Fruit fly (Drosophila melanogaster) whole organism, pupa: ENCODE measurements around the gene CG32243.

Experiments used
- CG32121 ChIP-seq: fragments of 200-800 bp; sonication (Bioruptor generic); IDR thresholded peaks from 2 replicates; pipeline ENCODE4 v1.3.6; 2022; ENCODE audit warnings: missing biosample characterization, missing genetic modification characterization
- CG34367 ChIP-seq: fragments of 200-800 bp; sonication (Bioruptor generic); optimal IDR thresholded peaks from 2 replicates; lab custom pipeline; 2018; ENCODE audit warnings: missing biosample characterization, mild to moderate bottlenecking, missing genetic modification characterization

DNA sequence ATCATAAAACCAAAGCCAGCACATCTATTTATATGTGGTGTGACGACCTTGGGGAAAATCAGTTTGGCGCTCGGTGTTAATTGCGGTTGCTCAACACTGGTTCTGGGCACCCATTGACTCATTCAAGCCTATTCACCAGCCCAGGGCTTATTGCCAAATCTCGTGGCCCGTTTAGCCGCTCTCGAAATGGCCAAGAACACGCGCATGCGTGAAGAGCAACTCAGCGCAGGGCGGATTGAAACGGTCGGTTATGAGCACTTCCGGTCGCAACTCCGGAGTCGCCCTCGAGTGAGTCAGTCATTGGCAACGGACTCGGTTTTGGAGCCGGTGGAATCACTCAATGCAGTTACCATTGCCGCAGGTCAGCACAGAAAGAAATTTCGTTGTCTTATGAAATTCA lies 51.6 kb downstream of the CG32243 start:
- no peak for TF ChIP-seq CG34367
- no peak for TF ChIP-seq CG32121 (GFP tag; lab: Robert Waterston, UW)
